Fruit fly (Drosophila melanogaster) Kc167 (cell line): ENCODE data around the gene dlp.

Experiments
- Myc ChIP-seq: fragments of >200 bp; optimal IDR thresholded peaks from 2 replicates; lab custom pipeline; 2017; ENCODE audit warnings: missing external identifiers
- Sin3A ChIP-seq: fragments of >200 bp; optimal IDR thresholded peaks from 2 replicates; lab custom pipeline; 2018; ENCODE audit warnings: missing external identifiers
- h ChIP-seq: fragments of >200 bp; optimal IDR thresholded peaks from 3 replicates; lab custom pipeline; 2018; ENCODE audit warnings: missing external identifiers
- insv ChIP-seq: fragments of >200 bp; optimal IDR thresholded peaks from 3 replicates; lab custom pipeline; 2018; ENCODE audit warnings: missing external identifiers
- psq ChIP-seq: fragments of >200 bp; optimal IDR thresholded peaks from 2 replicates; lab custom pipeline; 2017; ENCODE audit warnings: missing external identifiers
- ttk ChIP-seq: sonication (Bioruptor generic); optimal IDR thresholded peaks from 2 replicates; lab custom pipeline; 2017; ENCODE audit warnings: missing external identifiers

DNA sequence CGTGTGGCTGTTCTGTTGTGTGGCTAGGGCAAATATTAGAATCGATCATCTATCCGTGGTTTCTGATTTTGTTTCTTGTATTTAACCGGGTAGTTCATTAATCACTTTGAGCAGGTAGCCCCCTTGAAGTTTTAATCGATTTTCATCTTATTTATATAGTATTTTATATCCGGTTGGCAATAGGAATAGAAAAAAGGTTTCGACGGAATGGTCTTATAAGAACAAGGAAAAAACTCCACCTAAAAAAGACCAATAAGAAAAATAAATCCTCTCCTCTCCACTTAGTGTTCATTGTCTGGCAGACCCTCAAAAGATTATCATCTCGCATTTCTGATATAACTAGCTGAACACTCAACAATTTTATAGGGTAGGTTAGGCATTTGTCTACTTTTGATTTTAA is 14.0 kb upstream of the dlp start:
- TF ChIP-seq psq (lab: Kevin White, UChicago) = no peak
- TF ChIP-seq Sin3A (lab: Kevin White, UChicago) = no peak
- no peak for TF ChIP-seq ttk (lab: Kevin White, UChicago)
- TF ChIP-seq h (lab: Kevin White, UChicago) = no peak
- TF ChIP-seq insv (lab: Kevin White, UChicago) = no peak
- TF ChIP-seq Myc (lab: Kevin White, UChicago) = no peak
